Worm (Caenorhabditis elegans) whole organism, L4/young adult: ENCODE measurements around the gene ZK686.5.

Source experiments
- W03F9.2 ChIP-seq: fragments of 150-350 bp; optimal IDR thresholded peaks from 2 replicates; lab custom pipeline; 2014; ENCODE audit warnings: missing biosample characterization, missing genetic modification characterization
- dao-5 ChIP-seq: sonication (generic microtip); optimal IDR thresholded peaks from 2 replicates; lab custom pipeline; 2016; ENCODE audit warnings: missing genotype, missing genetic modification characterization, moderate library complexity, missing compliant biosample characterization

DNA sequence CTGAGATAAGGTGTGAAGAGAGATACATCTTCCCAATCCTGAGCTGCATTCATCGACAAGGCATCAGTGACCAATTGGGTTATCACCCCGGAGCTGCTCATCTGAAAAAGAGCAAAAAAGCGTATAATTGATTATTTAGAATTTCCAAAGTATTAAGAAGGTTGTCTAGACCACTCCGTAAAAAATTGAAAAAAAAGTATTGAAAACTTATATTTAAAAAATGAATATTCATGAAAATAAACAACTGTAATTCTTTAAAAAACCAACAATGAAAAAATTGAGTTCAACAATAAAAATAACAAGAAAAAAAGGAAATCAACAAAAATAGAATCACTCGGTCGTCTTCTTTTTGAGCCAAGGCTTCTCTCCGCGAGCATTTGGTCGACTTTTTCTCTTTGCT lies 3.8 kb downstream of the ZK686.5 start, which contains the start of gene mtx-2:
- no peak for TF ChIP-seq W03F9.2
- TF ChIP-seq dao-5 (tag; lab: Kevin White, UChicago): no peak
